Worm (Caenorhabditis elegans): ENCODE measurements around the gene W04G3.12.

W04G3.12 gene

ce11 chrX:11031047-11031695 is 45.4 kb downstream of the W04G3.12 start (continued):
- TF ChIP-seq dmd-8 (GFP tag; IDR thresholded peaks at IDR 0.05) (no peak), nhr-10 (tag; optimal IDR thresholded peaks at IDR 0.05) (peak; percentile 11), aha-1 (tag) (peak; percentile 99), F26F4.8 (GFP tag; conservative IDR thresholded peaks at IDR 0.05) (no peak), ctbp-1 (GFP tag; IDR thresholded peaks at IDR 0.05) (peak; percentile 96), zip-2 (tag; optimal IDR thresholded peaks at IDR 0.05) (no peak)

ce11 chrX:11028617-11029016 is 48.0 kb downstream of the W04G3.12 start, which contains the start of gene ldb-1:
Gene ldb-1 (plus strand): TSS chrX:11028917.
- TF ChIP-seq arid-1 (GFP tag; conservative IDR thresholded peaks at IDR 0.05) (no peak), skn-1 (tag; optimal IDR thresholded peaks at IDR 0.05) (no peak), ama-1 (optimal IDR thresholded peaks at IDR 0.05) (no peak), nhr-6 (tag; optimal IDR thresholded peaks at IDR 0.05) (no peak), nhr-41 (GFP tag; IDR thresholded peaks at IDR 0.05) (no peak), nhr-237 (tag; optimal IDR thresholded peaks at IDR 0.05) (no peak), sdz-12 (GFP tag; optimal IDR thresholded peaks at IDR 0.05) (no peak), zag-1 (tag; optimal IDR thresholded peaks at IDR 0.05) (no peak), lsy-2 (tag; optimal IDR thresholded peaks at IDR 0.05) (no peak), snpc-1.2 (GFP tag; IDR thresholded peaks at IDR 0.05) (no peak), spr-3 (GFP tag; optimal IDR thresholded peaks at IDR 0.05) (no peak), mdl-1 (tag; optimal IDR thresholded peaks at IDR 0.05) (no peak), ceh-28 (tag; optimal IDR thresholded peaks at IDR 0.05) (no peak), nhr-25 (tag; optimal IDR thresholded peaks at IDR 0.05; ENCODE audit: borderline replicate concordance, insufficient read depth) (no peak), zip-2 (tag; optimal IDR thresholded peaks at IDR 0.05) (no peak), lim-7 (GFP tag; IDR thresholded peaks at IDR 0.05) (no peak), nhr-48 (tag; optimal IDR thresholded peaks at IDR 0.05) (no peak), cey-2 (tag; optimal IDR thresholded peaks at IDR 0.05; ENCODE audit: borderline replicate concordance, insufficient read depth) (no peak)
